Worm (Caenorhabditis elegans) whole organism, mixed stage, embryonic: ENCODE measurements around the gene pcp-3.

Experiments used
- M03D4.4 ChIP-seq: sonication (generic microtip); optimal IDR thresholded peaks from 2 replicates; lab custom pipeline; 2017; ENCODE audit warnings: mild to moderate bottlenecking, missing genetic modification characterization, missing compliant biosample characterization
- ces-1 ChIP-seq: fragments of 150-350 bp; optimal IDR thresholded peaks from 2 replicates; lab custom pipeline; 2014; ENCODE audit warnings: missing biosample characterization, missing genetic modification reagents, missing genetic modification characterization
- elt-1 ChIP-seq: sonication (generic microtip); optimal IDR thresholded peaks from 2 replicates; lab custom pipeline; 2017; ENCODE audit warnings: missing genetic modification characterization, mild to moderate bottlenecking, missing compliant biosample characterization, antibody characterized with exemption, moderate library complexity, borderline replicate concordance; ENCODE audit not compliant: insufficient read depth
- flh-1 ChIP-seq: fragments of 200-800 bp; sonication (Bioruptor generic); optimal IDR thresholded peaks from 2 replicates; lab custom pipeline; 2018; ENCODE audit warnings: mild to moderate bottlenecking, missing genetic modification characterization, moderate library complexity, missing compliant biosample characterization
- nhr-237 ChIP-seq: fragments of 150-350 bp; optimal IDR thresholded peaks from 2 replicates; lab custom pipeline; 2014; ENCODE audit warnings: missing biosample characterization, missing genetic modification characterization
- pha-4 ChIP-seq: fragments of 150-350 bp; optimal IDR thresholded peaks from 2 replicates; lab custom pipeline; 2018; ENCODE audit warnings: missing biosample characterization, missing genetic modification reagents, missing genetic modification characterization
- snpc-4 ChIP-seq: fragments of 150-350 bp; optimal IDR thresholded peaks from 2 replicates; lab custom pipeline; 2014; ENCODE audit warnings: missing biosample characterization, missing genetic modification characterization
- unc-62 ChIP-seq: fragments of 150-350 bp; optimal IDR thresholded peaks from 2 replicates; lab custom pipeline; 2014; ENCODE audit warnings: missing biosample characterization, missing genetic modification reagents, missing genetic modification characterization

- TF ChIP-seq ces-1 (no peak), unc-62 (GFP tag; lab: Kevin White, UChicago) (no peak), pha-4 (tag; lab: Kevin White, UChicago) (no peak), elt-1 (tag; lab: Kevin White, UChicago) (no peak), snpc-4 (tag; lab: Kevin White, UChicago) (no peak), flh-1 (no peak), M03D4.4 (tag; lab: Kevin White, UChicago) (no peak), nhr-237 (tag; lab: Kevin White, UChicago) (no peak)
Measured at ce11 chrIV:9117700-9118099, 41.1 kb downstream of the pcp-3 start.
